Worm (Caenorhabditis elegans) whole organism, late embryonic: ENCODE data around the gene spe-27.

ENCODE experiments used
- K02D7.2 ChIP-seq: sonication (generic microtip); optimal IDR thresholded peaks from 2 replicates; lab custom pipeline; 2017; ENCODE audit warnings: mild to moderate bottlenecking, missing genetic modification characterization, missing compliant biosample characterization
- fax-1 ChIP-seq: sonication (generic microtip); optimal IDR thresholded peaks from 2 replicates; lab custom pipeline; 2016; ENCODE audit warnings: missing genotype, missing genetic modification characterization, missing compliant biosample characterization
- gmeb-2 ChIP-seq: sonication (generic microtip); optimal IDR thresholded peaks from 2 replicates; lab custom pipeline; 2016; ENCODE audit warnings: missing genetic modification characterization, inconsistent platforms, missing compliant biosample characterization
- nhr-11 ChIP-seq: fragments of 150-350 bp; optimal IDR thresholded peaks from 2 replicates; lab custom pipeline; 2014; ENCODE audit warnings: missing biosample characterization, missing genetic modification characterization
- pha-2 ChIP-seq: sonication (generic microtip); optimal IDR thresholded peaks from 2 replicates; lab custom pipeline; 2017; ENCODE audit warnings: mild to moderate bottlenecking, missing genetic modification characterization, missing compliant biosample characterization
- tbx-2 ChIP-seq: sonication (generic microtip); optimal IDR thresholded peaks from 2 replicates; lab custom pipeline; 2016; ENCODE audit warnings: missing genetic modification characterization, missing compliant biosample characterization
- ztf-16 ChIP-seq: sonication (generic microtip); optimal IDR thresholded peaks from 2 replicates; lab custom pipeline; 2017; ENCODE audit warnings: missing genetic modification characterization, missing compliant biosample characterization

- no peak for TF ChIP-seq ztf-16 (tag; lab: Kevin White, UChicago)
- no peak for TF ChIP-seq pha-2 (tag; lab: Kevin White, UChicago)
- no peak for TF ChIP-seq fax-1 (tag; lab: Kevin White, UChicago)
- no peak for TF ChIP-seq gmeb-2 (tag; lab: Kevin White, UChicago)
- no peak for TF ChIP-seq K02D7.2 (tag; lab: Kevin White, UChicago)
- no peak for TF ChIP-seq nhr-11 (tag; lab: Kevin White, UChicago)
- TF ChIP-seq tbx-2 (tag; lab: Kevin White, UChicago): no peak
Observed at ce11 chrIV:5902730-5903129, 37.0 kb upstream of the spe-27 start.
